Fruit fly (Drosophila melanogaster) whole organism, wandering third instar larva: ENCODE data around the gene DhpD.
"Not testable (repeated sequence)": the region's sequence is repeated elsewhere in the genome, so short reads cannot be mapped to it uniquely, and the experiment has no call there.

Source experiments
- Hnf4 ChIP-seq: fragments of 200-800 bp; sonication (Bioruptor generic); optimal IDR thresholded peaks from 2 replicates; lab custom pipeline; 2016; ENCODE audit warnings: missing biosample characterization, mild to moderate bottlenecking, missing genetic modification characterization
- Mio ChIP-seq: sonication (Bioruptor generic); optimal IDR thresholded peaks from 2 replicates; lab custom pipeline; 2016; ENCODE audit warnings: missing biosample characterization, missing genetic modification characterization
- Myc ChIP-seq: fragments of >200 bp; optimal IDR thresholded peaks from 2 replicates; lab custom pipeline; 2017
- N ChIP-seq: fragments of >200 bp; optimal IDR thresholded peaks from 2 replicates; lab custom pipeline; 2018; ENCODE audit warnings: missing biosample characterization, missing external identifiers, missing genetic modification characterization
- OdsH ChIP-seq: fragments of 200-800 bp; sonication (Bioruptor generic); optimal IDR thresholded peaks from 2 replicates; lab custom pipeline; 2016; ENCODE audit warnings: missing biosample characterization, mild to moderate bottlenecking, missing genetic modification characterization
- Rel ChIP-seq, 2 experiments: fragments of 200-800 bp; sonication (Bioruptor generic) in 1 of 2; optimal IDR thresholded peaks; 2 replicates in 1 of 2; 3 replicates in 1 of 2; lab custom pipeline; 2016 to 2019; ENCODE audit warnings: mild to moderate bottlenecking in 2 of 2, missing biosample characterization in 2 of 2, missing genetic modification characterization in 2 of 2, moderate library complexity in 1 of 2
- Sp1 ChIP-seq: fragments of 200-800 bp; sonication (Bioruptor generic); optimal IDR thresholded peaks from 3 replicates; lab custom pipeline; 2019; ENCODE audit warnings: missing biosample characterization, mild to moderate bottlenecking, missing genetic modification characterization, moderate library complexity
- ey ChIP-seq: fragments of 200-800 bp; sonication (Bioruptor generic); optimal IDR thresholded peaks from 2 replicates; lab custom pipeline; 2016; ENCODE audit warnings: missing biosample characterization, missing genetic modification characterization
- h ChIP-seq: fragments of 200-800 bp; sonication (Bioruptor generic); optimal IDR thresholded peaks from 3 replicates; lab custom pipeline; 2016; ENCODE audit warnings: missing biosample characterization, mild to moderate bottlenecking, missing genetic modification characterization
- jim ChIP-seq: fragments of 175-275, 200-325 bp; sonication (Bioruptor generic); optimal IDR thresholded peaks from 2 replicates; lab custom pipeline; 2016; ENCODE audit warnings: missing biosample characterization, mild to moderate bottlenecking, missing genetic modification characterization
- pan ChIP-seq: fragments of >200 bp; optimal IDR thresholded peaks from 2 replicates; lab custom pipeline; 2017
- usp ChIP-seq: fragments of >200 bp; optimal IDR thresholded peaks from 2 replicates; lab custom pipeline; 2017; ENCODE audit warnings: missing biosample characterization, missing genetic modification characterization

dm6 chr3R:4211483-4211882, 17.6 kb downstream of the DhpD start, which contains the start of gene aux:
- not testable (repeated sequence) for TF ChIP-seq Hnf4; h; Sp1; usp; Rel (GFP tag; optimal IDR thresholded peaks at IDR 0.05; lab: Kevin White, UChicago); Rel (tag; optimal IDR thresholded peaks at IDR 0.05; lab: Kevin White, UChicago); Myc (lab: Kevin White, UChicago); jim (GFP tag; lab: Kevin White, UChicago); Mio (GFP tag; lab: Kevin White, UChicago); OdsH (GFP tag; lab: Kevin White, UChicago); pan; N; ey (GFP tag; lab: Kevin White, UChicago)
